Worm (Caenorhabditis elegans) whole organism, midembryonic: ENCODE data around the gene ZK666.1.

Experiments used
- T22C8.4 ChIP-seq: fragments of 200-800 bp; sonication (Bioruptor generic); IDR thresholded peaks from 2 replicates; pipeline ENCODE4 v1.3.6; 2022; ENCODE audit warnings: missing genetic modification characterization, missing compliant biosample characterization
- cog-1 ChIP-seq: sonication (generic microtip); optimal IDR thresholded peaks from 2 replicates; lab custom pipeline; 2016; ENCODE audit warnings: missing genetic modification characterization, missing compliant biosample characterization
- flt-1 ChIP-seq: fragments of 200-800 bp; sonication (Bioruptor generic); IDR thresholded peaks from 2 replicates; pipeline ENCODE4 v1.3.6; 2022; ENCODE audit warnings: missing genetic modification characterization, missing compliant biosample characterization
- klf-2 ChIP-seq: fragments of 200-800 bp; sonication (Bioruptor generic); conservative IDR thresholded peaks from 2 replicates; pipeline ENCODE4 v1.3.6; 2022; ENCODE audit warnings: missing genetic modification reagents, missing genetic modification characterization, missing compliant biosample characterization
- med-1 ChIP-seq: sonication (generic microtip); optimal IDR thresholded peaks from 2 replicates; lab custom pipeline; 2017; ENCODE audit warnings: missing genetic modification characterization, mild to moderate bottlenecking, missing compliant biosample characterization, antibody characterized with exemption, missing genetic modification reagents; ENCODE audit not compliant: insufficient read depth
- ref-1 ChIP-seq: fragments of 200-800 bp; sonication (Bioruptor generic); conservative IDR thresholded peaks from 2 replicates; pipeline ENCODE4 v1.3.6; 2022; ENCODE audit warnings: missing genetic modification reagents, missing genetic modification characterization, missing compliant biosample characterization
- tab-1 ChIP-seq: fragments of 200-800 bp; sonication (Bioruptor generic); IDR thresholded peaks from 2 replicates; pipeline ENCODE4 v1.3.6; 2022; ENCODE audit warnings: missing genetic modification characterization, missing compliant biosample characterization
- ztf-23 ChIP-seq: fragments of 200-800 bp; sonication (Bioruptor generic); IDR thresholded peaks from 2 replicates; pipeline ENCODE4 v1.3.6; 2022; ENCODE audit warnings: missing genetic modification reagents, missing genetic modification characterization, missing compliant biosample characterization
- ztf-29 ChIP-seq: fragments of 200-800 bp; sonication (Bioruptor generic); IDR thresholded peaks from 2 replicates; pipeline ENCODE4 v1.3.6; 2022; ENCODE audit warnings: missing genetic modification reagents, missing genetic modification characterization, missing compliant biosample characterization

The ZK666.1 gene

ce11 chrII:10421941-10422340, 49.2 kb downstream of the ZK666.1 start, which contains the start of gene frpr-21:
Gene frpr-21, minus strand, starts transcription at chrII:10422041.
- TF ChIP-seq ref-1 (no peak), klf-2 (GFP tag; lab: Robert Waterston, UW) (no peak), ztf-29 (no peak), tab-1 (GFP tag; lab: Robert Waterston, UW) (no peak), med-1 (GFP tag; lab: Kevin White, UChicago) (no peak), T22C8.4 (GFP tag; lab: Robert Waterston, UW) (no peak), cog-1 (tag; lab: Kevin White, UChicago) (no peak), flt-1 (no peak), ztf-23 (GFP tag; lab: Robert Waterston, UW) (no peak)
